Worm (Caenorhabditis elegans): ENCODE data around the gene T24E12.11.

ce11 chrII:3827801-3828200 is 48.4 kb upstream of the T24E12.11 start, which contains the start of gene F54D10.8:
- no peak for TF ChIP-seq ama-1 (optimal IDR thresholded peaks at IDR 0.05)
- TF ChIP-seq nhr-28 (tag; optimal IDR thresholded peaks at IDR 0.05): no peak
- TF ChIP-seq sup-37 (GFP tag; optimal IDR thresholded peaks at IDR 0.05): no peak
- no peak for TF ChIP-seq mdl-1 (tag; optimal IDR thresholded peaks at IDR 0.05)
- TF ChIP-seq nhr-237 (tag; optimal IDR thresholded peaks at IDR 0.05): no peak
